Worm (Caenorhabditis elegans) whole organism, young adult: ENCODE data around the gene oac-30.

ENCODE experiments used
- K12H6.12 ChIP-seq: fragments of 200-800 bp; sonication (Bioruptor generic); optimal IDR thresholded peaks from 2 replicates; lab custom pipeline; 2018; ENCODE audit warnings: mild to moderate bottlenecking, missing genetic modification characterization, missing compliant biosample characterization
- Y95B8A.8 ChIP-seq: fragments of 200-800 bp; sonication (Bioruptor generic); IDR thresholded peaks from 2 replicates; pipeline ENCODE4 v1.3.6; 2022; ENCODE audit warnings: missing genetic modification reagents, missing genetic modification characterization, missing compliant biosample characterization
- attf-5 ChIP-seq: fragments of 200-800 bp; sonication (Bioruptor generic); optimal IDR thresholded peaks from 2 replicates; lab custom pipeline; 2018; ENCODE audit warnings: mild to moderate bottlenecking, missing genetic modification characterization, missing compliant biosample characterization

ce11 chrII:1301554-1301953 is 34.9 kb upstream of the oac-30 start, which contains the start of gene glb-31:
- TF ChIP-seq attf-5 (GFP tag; lab: Kevin White, UChicago) (no peak), K12H6.12 (tag; lab: Kevin White, UChicago) (no peak), Y95B8A.8 (GFP tag; lab: Robert Waterston, UW) (no peak)
